Fruit fly (Drosophila melanogaster) whole organism, adult: ENCODE measurements around the gene Plp.

Experiments
- CG7101 ChIP-seq: fragments of 200-800 bp; sonication (Bioruptor generic); optimal IDR thresholded peaks from 2 replicates; lab custom pipeline; 2018; ENCODE audit warnings: missing biosample characterization, mild to moderate bottlenecking, missing genetic modification characterization, moderate library complexity
- Clk ChIP-seq: fragments of 200-800 bp; sonication (Bioruptor generic); optimal IDR thresholded peaks from 2 replicates; lab custom pipeline; 2017; ENCODE audit warnings: missing biosample characterization, missing genetic modification characterization
- Crg-1 ChIP-seq: fragments of 200-800 bp; sonication (Bioruptor generic); optimal IDR thresholded peaks from 2 replicates; lab custom pipeline; 2016; ENCODE audit warnings: missing biosample characterization, missing genetic modification characterization
- Hr96 ChIP-seq: fragments of 200-800 bp; sonication (Bioruptor generic); optimal IDR thresholded peaks from 2 replicates; lab custom pipeline; 2016; ENCODE audit warnings: missing biosample characterization, missing genetic modification characterization
- Mnt ChIP-seq: fragments of 200-800 bp; sonication (Bioruptor generic); optimal IDR thresholded peaks from 2 replicates; lab custom pipeline; 2016; ENCODE audit warnings: missing biosample characterization, mild to moderate bottlenecking, missing genetic modification characterization
- cic ChIP-seq: fragments of 200-800 bp; sonication (Bioruptor generic); optimal IDR thresholded peaks from 2 replicates; lab custom pipeline; 2017; ENCODE audit warnings: missing biosample characterization, mild to moderate bottlenecking, missing genetic modification characterization, moderate library complexity

dm6 chr3L:15104849-15105555, 10.5 kb upstream of the Plp start:
- TF ChIP-seq Crg-1 (GFP tag; lab: Kevin White, UChicago): no peak
- no peak for TF ChIP-seq Clk (GFP tag; lab: Kevin White, UChicago)
- TF ChIP-seq Hr96 (GFP tag; lab: Kevin White, UChicago): peak; percentile 38
- TF ChIP-seq Mnt (GFP tag; lab: Kevin White, UChicago): no peak
- no peak for TF ChIP-seq cic (GFP tag; lab: Kevin White, UChicago)
- TF ChIP-seq CG7101: peak; percentile 23
